Worm (Caenorhabditis elegans) whole organism, midembryonic: Measurements from ENCODE around the gene nspb-7.

Source experiments
- flt-1 ChIP-seq: fragments of 200-800 bp; sonication (Bioruptor generic); IDR thresholded peaks from 2 replicates; pipeline ENCODE4 v1.3.6; 2022; ENCODE audit warnings: missing genetic modification characterization, missing compliant biosample characterization
- klf-2 ChIP-seq: fragments of 200-800 bp; sonication (Bioruptor generic); conservative IDR thresholded peaks from 2 replicates; pipeline ENCODE4 v1.3.6; 2022; ENCODE audit warnings: missing genetic modification reagents, missing genetic modification characterization, missing compliant biosample characterization
- tab-1 ChIP-seq: fragments of 200-800 bp; sonication (Bioruptor generic); IDR thresholded peaks from 2 replicates; pipeline ENCODE4 v1.3.6; 2022; ENCODE audit warnings: missing genetic modification characterization, missing compliant biosample characterization
- ztf-23 ChIP-seq: fragments of 200-800 bp; sonication (Bioruptor generic); IDR thresholded peaks from 2 replicates; pipeline ENCODE4 v1.3.6; 2022; ENCODE audit warnings: missing genetic modification reagents, missing genetic modification characterization, missing compliant biosample characterization

ce11 chrII:14611307-14611706, 33.2 kb downstream of the nspb-7 start:
- TF ChIP-seq klf-2 (GFP tag; lab: Robert Waterston, UW) (no peak), ztf-23 (GFP tag; lab: Robert Waterston, UW) (no peak), flt-1 (no peak), tab-1 (GFP tag; lab: Robert Waterston, UW) (no peak)
